Fruit fly (Drosophila melanogaster) whole organism, embryonic: Measurements from ENCODE around the gene Nse4.
A peak's percentile ranks its signal among the peaks of the same experiment; 100 is the strongest.

ENCODE experiments used
- Atf3 ChIP-seq: fragments of 200-800 bp; sonication (Bioruptor generic); optimal IDR thresholded peaks from 3 replicates; lab custom pipeline; 2016; ENCODE audit warnings: missing biosample characterization, missing genetic modification characterization
- Awh ChIP-seq: fragments of 200-800 bp; sonication (Bioruptor generic); IDR thresholded peaks from 2 replicates; pipeline ENCODE4, ENCODE4 v1.3.6; 2022; ENCODE audit warnings: missing biosample characterization, missing genetic modification characterization
- B-H2 ChIP-seq: fragments of 200-800 bp; sonication (Bioruptor generic); optimal IDR thresholded peaks from 2 replicates; lab custom pipeline; 2018; ENCODE audit warnings: missing biosample characterization, mild to moderate bottlenecking, missing genetic modification characterization
- CG10209 ChIP-seq: fragments of 200-800 bp; sonication (Bioruptor generic); optimal IDR thresholded peaks from 3 replicates; lab custom pipeline; 2017; ENCODE audit warnings: missing biosample characterization, mild to moderate bottlenecking, missing genetic modification characterization, missing genetic modification reagents
- CG10979 ChIP-seq: fragments of 200-800 bp; sonication (Bioruptor generic); optimal IDR thresholded peaks from 2 replicates; lab custom pipeline; 2018; ENCODE audit warnings: missing biosample characterization, mild to moderate bottlenecking, missing genetic modification characterization, moderate library complexity
- CG11398 ChIP-seq: fragments of 200-800 bp; sonication (Bioruptor generic); optimal IDR thresholded peaks from 2 replicates; lab custom pipeline; 2016; ENCODE audit warnings: missing biosample characterization, missing genetic modification characterization
- CG15269 ChIP-seq: fragments of 200-800 bp; sonication (Bioruptor generic); optimal IDR thresholded peaks from 2 replicates; lab custom pipeline; 2018; ENCODE audit warnings: missing biosample characterization, mild to moderate bottlenecking, missing genetic modification characterization, moderate library complexity
- CG16779 ChIP-seq: fragments of 200-800 bp; sonication (Bioruptor generic); IDR thresholded peaks from 2 replicates; pipeline ENCODE4 v1.3.6; 2022; ENCODE audit warnings: missing biosample characterization, missing genetic modification characterization
- CG2116 ChIP-seq: fragments of 200-800 bp; sonication (Bioruptor generic); optimal IDR thresholded peaks from 3 replicates; lab custom pipeline; 2018; ENCODE audit warnings: missing biosample characterization, mild to moderate bottlenecking, missing genetic modification characterization
- CG2129 ChIP-seq: fragments of 200-800 bp; sonication (Bioruptor generic); IDR thresholded peaks from 2 replicates; pipeline ENCODE4 v1.3.6; 2022; ENCODE audit warnings: missing biosample characterization, missing genetic modification characterization; ENCODE audit not compliant: partially characterized antibody
- CG32772 ChIP-seq: fragments of 200-800 bp; sonication (Bioruptor generic); IDR thresholded peaks from 2 replicates; pipeline ENCODE4 v1.3.6; 2022; ENCODE audit warnings: missing biosample characterization, missing genetic modification characterization
- CG3407 ChIP-seq: fragments of 200-800 bp; sonication (Bioruptor generic); optimal IDR thresholded peaks from 2 replicates; lab custom pipeline; 2018; ENCODE audit warnings: missing biosample characterization, mild to moderate bottlenecking, missing genetic modification characterization
- CG4424 ChIP-seq: fragments of 200-800 bp; sonication (Bioruptor generic); optimal IDR thresholded peaks from 3 replicates; lab custom pipeline; 2016; ENCODE audit warnings: missing biosample characterization, missing genetic modification characterization
- Camta ChIP-seq: fragments of 200-800 bp; sonication (Bioruptor generic); optimal IDR thresholded peaks from 2 replicates; lab custom pipeline; 2016; ENCODE audit warnings: missing biosample characterization, missing genetic modification characterization
- Chrac-16 ChIP-seq: fragments of 200-800 bp; sonication (Bioruptor generic); optimal IDR thresholded peaks from 3 replicates; lab custom pipeline; 2016; ENCODE audit warnings: missing biosample characterization, missing genetic modification characterization
- CrebB ChIP-seq: fragments of 200-800 bp; sonication (Bioruptor generic); optimal IDR thresholded peaks from 3 replicates; lab custom pipeline; 2018; ENCODE audit warnings: missing biosample characterization, mild to moderate bottlenecking, missing genetic modification characterization
- Dbx ChIP-seq: fragments of 200-800 bp; sonication (Bioruptor generic); IDR thresholded peaks from 3 replicates; pipeline ENCODE4 v1.3.6; 2022; ENCODE audit warnings: missing biosample characterization, missing genetic modification characterization
- Ets97D ChIP-seq: fragments of 200-800 bp; sonication (Bioruptor generic); optimal IDR thresholded peaks from 3 replicates; lab custom pipeline; 2016; ENCODE audit warnings: missing biosample characterization, missing genetic modification characterization
- Fer2 ChIP-seq: fragments of 200-800 bp; sonication (Bioruptor generic); optimal IDR thresholded peaks from 2 replicates; lab custom pipeline; 2018; ENCODE audit warnings: missing biosample characterization, mild to moderate bottlenecking, missing genetic modification characterization, moderate library complexity
- HLH3B ChIP-seq: fragments of 200-800 bp; sonication (Bioruptor generic); IDR thresholded peaks from 2 replicates; pipeline ENCODE4 v1.3.6; 2022; ENCODE audit warnings: missing biosample characterization, missing genetic modification characterization
- Kr ChIP-seq: fragments of 200-800 bp; sonication (Bioruptor generic); optimal IDR thresholded peaks from 2 replicates; lab custom pipeline; 2017; ENCODE audit warnings: missing biosample characterization, mild to moderate bottlenecking, missing genetic modification characterization
- Lim3 ChIP-seq: fragments of 200-800 bp; sonication (Bioruptor generic); IDR thresholded peaks from 2 replicates; pipeline ENCODE4 v1.3.6; 2022; ENCODE audit warnings: missing biosample characterization, missing genetic modification characterization
- Med ChIP-seq: fragments of 200-800 bp; sonication (Bioruptor generic); peaks from one replicate; lab custom pipeline; 2016; ENCODE audit warnings: missing biosample characterization, missing genetic modification characterization, mild to moderate bottlenecking, inconsistent platforms, moderate library complexity
- Oli ChIP-seq: fragments of 200-800 bp; sonication (Bioruptor generic); optimal IDR thresholded peaks from 2 replicates; lab custom pipeline; 2018; ENCODE audit warnings: missing biosample characterization, mild to moderate bottlenecking, missing genetic modification characterization, moderate library complexity
- Opbp ChIP-seq: fragments of 200-800 bp; sonication (Bioruptor generic); IDR thresholded peaks from 3 replicates; pipeline ENCODE4 v1.3.6; 2022; ENCODE audit warnings: missing biosample characterization, missing genetic modification characterization; ENCODE audit not compliant: partially characterized antibody
- Pdp1 ChIP-seq, 2 experiments: fragments of 200-800 bp; sonication (Bioruptor generic); optimal IDR thresholded peaks; 3 replicates each; lab custom pipeline; 2016; ENCODE audit warnings: missing biosample characterization in 2 of 2, missing genetic modification characterization in 2 of 2, mild to moderate bottlenecking in 1 of 2, moderate library complexity in 1 of 2
- al ChIP-seq: fragments of 200-800 bp; sonication (Bioruptor generic); IDR thresholded peaks from 2 replicates; pipeline ENCODE4 v1.3.6; 2022; ENCODE audit warnings: missing biosample characterization, missing genetic modification characterization
- br ChIP-seq: fragments of >200 bp; optimal IDR thresholded peaks from 2 replicates; lab custom pipeline; 2017
- bsh ChIP-seq, 2 experiments: fragments of 200-800 bp; sonication (Bioruptor generic); optimal IDR thresholded peaks; 2 replicates each; lab custom pipeline; 2017 to 2018; ENCODE audit warnings: mild to moderate bottlenecking in 2 of 2, missing biosample characterization in 2 of 2, missing genetic modification characterization in 2 of 2, moderate library complexity in 1 of 2
- corto ChIP-seq: fragments of 200-800 bp; sonication (Bioruptor generic); optimal IDR thresholded peaks from 2 replicates; lab custom pipeline; 2016; ENCODE audit warnings: missing biosample characterization, mild to moderate bottlenecking, missing genetic modification characterization, moderate library complexity
- esg ChIP-seq: fragments of 200-800 bp; sonication (Bioruptor generic); conservative IDR thresholded peaks from 2 replicates; pipeline ENCODE4 v1.3.6; 2022; ENCODE audit warnings: missing biosample characterization, missing genetic modification characterization
- exex ChIP-seq: fragments of 200-800 bp; sonication (Bioruptor generic); optimal IDR thresholded peaks from 4 replicates; lab custom pipeline; 2018; ENCODE audit warnings: missing biosample characterization, mild to moderate bottlenecking, missing genetic modification characterization, moderate library complexity
- fd3F ChIP-seq: fragments of 200-800 bp; sonication (Bioruptor generic); optimal IDR thresholded peaks from 2 replicates; lab custom pipeline; 2018; ENCODE audit warnings: missing biosample characterization, mild to moderate bottlenecking, missing genetic modification characterization, moderate library complexity
- kay ChIP-seq: fragments of 200-800 bp; sonication (Bioruptor generic); optimal IDR thresholded peaks from 2 replicates; lab custom pipeline; 2016; ENCODE audit warnings: missing biosample characterization, missing genetic modification characterization
- mirr ChIP-seq: fragments of 200-800 bp; sonication (Bioruptor generic); optimal IDR thresholded peaks from 3 replicates; lab custom pipeline; 2018; ENCODE audit warnings: missing biosample characterization, mild to moderate bottlenecking, missing genetic modification characterization
- odd ChIP-seq: fragments of 200-800 bp; sonication (Bioruptor generic); optimal IDR thresholded peaks from 2 replicates; lab custom pipeline; 2017; ENCODE audit warnings: missing biosample characterization, mild to moderate bottlenecking, missing genetic modification characterization
- peb ChIP-seq: fragments of 200-800 bp; sonication (Bioruptor generic); IDR thresholded peaks from 2 replicates; pipeline ENCODE4 v1.3.6; 2022; ENCODE audit warnings: missing biosample characterization, missing genetic modification characterization
- pho ChIP-seq: fragments of 200-800 bp; sonication (Bioruptor generic); optimal IDR thresholded peaks from 2 replicates; lab custom pipeline; 2016; ENCODE audit warnings: missing biosample characterization, missing genetic modification characterization
- pnt ChIP-seq: fragments of 200-800 bp; sonication (Bioruptor generic); optimal IDR thresholded peaks from 3 replicates; lab custom pipeline; 2016; ENCODE audit warnings: missing biosample characterization, missing genetic modification characterization
- pzg ChIP-seq: fragments of 200-800 bp; sonication (Bioruptor generic); optimal IDR thresholded peaks from 3 replicates; lab custom pipeline; 2018; ENCODE audit warnings: missing biosample characterization, mild to moderate bottlenecking, missing genetic modification characterization, moderate library complexity
- sc ChIP-seq, 3 experiments: fragments of >200 bp in 2 of 3; fragments of 200-800 bp in 1 of 3; sonication (Bioruptor generic) in 1 of 3; optimal IDR thresholded peaks; 2 replicates in 2 of 3; 3 replicates in 1 of 3; lab custom pipeline; 2017; ENCODE audit warnings: mild to moderate bottlenecking in 1 of 3, missing biosample characterization in 1 of 3, missing genetic modification characterization in 1 of 3, missing genetic modification reagents in 1 of 3
- sens-2 ChIP-seq: fragments of 200-800 bp; sonication (Bioruptor generic); IDR thresholded peaks from 2 replicates; pipeline ENCODE4 v1.3.6; 2022; ENCODE audit warnings: missing biosample characterization, missing genetic modification characterization
- slp2 ChIP-seq: fragments of 200-800 bp; sonication (Bioruptor generic); optimal IDR thresholded peaks from 2 replicates; lab custom pipeline; 2016; ENCODE audit warnings: missing biosample characterization, missing genetic modification characterization
- sr ChIP-seq: fragments of 200-800 bp; sonication (Bioruptor generic); IDR thresholded peaks from 3 replicates; pipeline ENCODE4 v1.3.6; 2022; ENCODE audit warnings: missing biosample characterization, missing genetic modification characterization
- tll ChIP-seq, 2 experiments: fragments of 200-800 bp in 1 of 2; fragments of >200 bp in 1 of 2; sonication (Bioruptor generic) in 1 of 2; optimal IDR thresholded peaks; 2 replicates each; lab custom pipeline; 2017 to 2019; ENCODE audit warnings: missing biosample characterization in 2 of 2, missing genetic modification characterization in 2 of 2, mild to moderate bottlenecking in 1 of 2, moderate library complexity in 1 of 2
- trh ChIP-seq: fragments of 200-800 bp; sonication (Bioruptor generic); optimal IDR thresholded peaks from 2 replicates; lab custom pipeline; 2016; ENCODE audit warnings: missing biosample characterization, missing genetic modification characterization
- unc-4 ChIP-seq: fragments of 200-800 bp; sonication (Bioruptor generic); IDR thresholded peaks from 2 replicates; pipeline ENCODE4 v1.3.6; 2022; ENCODE audit warnings: missing biosample characterization, missing genetic modification characterization; ENCODE audit not compliant: partially characterized antibody
- usp ChIP-seq: fragments of >200 bp; optimal IDR thresholded peaks from 2 replicates; lab custom pipeline; 2017; ENCODE audit warnings: missing biosample characterization, missing genetic modification characterization
- zen ChIP-seq: fragments of 200-800 bp; sonication (Bioruptor generic); optimal IDR thresholded peaks from 3 replicates; lab custom pipeline; 2018; ENCODE audit warnings: missing biosample characterization, mild to moderate bottlenecking, missing genetic modification characterization, moderate library complexity
- zf30C ChIP-seq: fragments of 200-800 bp; sonication (Bioruptor generic); optimal IDR thresholded peaks from 3 replicates; lab custom pipeline; 2018; ENCODE audit warnings: missing biosample characterization, mild to moderate bottlenecking, missing genetic modification characterization

Nse4 gene

dm6 chr2L:10426534-10427048 is 12.6 kb upstream of the Nse4 start, which contains the start of the genes SmB and KdelR (continued):
- TF ChIP-seq corto (GFP tag; lab: Kevin White, UChicago) (no peak), Pdp1 (GFP tag; optimal IDR thresholded peaks at IDR 0.05; lab: Kevin White, UChicago) (no peak), al (GFP tag; lab: Robert Waterston, UW) (no peak), CG32772 (GFP tag; lab: Robert Waterston, UW) (no peak; the same call in 1 of the 2 replicates), CrebB (tag; lab: Kevin White, UChicago) (peak; percentile 15), Oli (tag; lab: Kevin White, UChicago) (no peak), CG10979 (tag; lab: Kevin White, UChicago) (no peak), HLH3B (no peak), Opbp (GFP tag; lab: Robert Waterston, UW) (peak; percentile 64; the same call in 2 of the 3 replicates), CG11398 (GFP tag; lab: Kevin White, UChicago) (no peak), fd3F (GFP tag; lab: Kevin White, UChicago) (no peak), Camta (GFP tag; lab: Kevin White, UChicago) (no peak), Lim3 (no peak), Chrac-16 (peak; percentile 7), unc-4 (GFP tag; lab: Robert Waterston, UW) (peak; percentile 83), pho (GFP tag; lab: Kevin White, UChicago) (no peak), Ets97D (GFP tag; lab: Kevin White, UChicago) (peak; percentile 83), CG10209 (no peak), CG16779 (GFP tag; lab: Robert Waterston, UW) (no peak), Atf3 (GFP tag; lab: Kevin White, UChicago) (peak; percentile 31), Kr (GFP tag; lab: Kevin White, UChicago) (no peak), slp2 (GFP tag; lab: Kevin White, UChicago) (no peak), pzg (peak; percentile 51), bsh (GFP tag; optimal IDR thresholded peaks at IDR 0.05; lab: Kevin White, UChicago) (peak in 1 of 2 experiments; percentile 1), usp (GFP tag; lab: Kevin White, UChicago) (no peak), Dbx (GFP tag; lab: Robert Waterston, UW) (no peak), sr (GFP tag; lab: Robert Waterston, UW) (no peak), CG2116 (GFP tag; lab: Kevin White, UChicago) (peak; percentile 94), Fer2 (no peak), zen (peak; percentile 11), peb (GFP tag; lab: Robert Waterston, UW) (no peak), zf30C (GFP tag; lab: Kevin White, UChicago) (no peak), Med (GFP tag; lab: Kevin White, UChicago) (peak; percentile 83), CG2129 (GFP tag; lab: Robert Waterston, UW) (peak; percentile 31; the same call in 1 of the 2 replicates), trh (no peak), Awh (no peak), CG4424 (peak; percentile 37), sens-2 (GFP tag; lab: Robert Waterston, UW) (no peak), B-H2 (GFP tag; lab: Kevin White, UChicago) (no peak), mirr (GFP tag; lab: Kevin White, UChicago) (no peak), kay (GFP tag; lab: Kevin White, UChicago) (peak; percentile 90), sc (optimal IDR thresholded peaks at IDR 0.05; lab: Kevin White, UChicago) (no peak), sc (GFP tag; optimal IDR thresholded peaks at IDR 0.05; lab: Kevin White, UChicago) (no peak), CG15269 (tag; lab: Kevin White, UChicago) (no peak), CG3407 (GFP tag; lab: Kevin White, UChicago) (no peak), exex (tag; lab: Kevin White, UChicago) (peak; percentile 19), esg (GFP tag; lab: Robert Waterston, UW) (no peak), odd (GFP tag; lab: Kevin White, UChicago) (no peak), pnt (GFP tag; lab: Kevin White, UChicago) (no peak), tll (GFP tag; optimal IDR thresholded peaks at IDR 0.05; lab: Kevin White, UChicago) (no peak), br (lab: Kevin White, UChicago) (no peak)
